Comparison of ENCODE assay signal across 1 fruit fly cellular context in the genomic region with DNA sequence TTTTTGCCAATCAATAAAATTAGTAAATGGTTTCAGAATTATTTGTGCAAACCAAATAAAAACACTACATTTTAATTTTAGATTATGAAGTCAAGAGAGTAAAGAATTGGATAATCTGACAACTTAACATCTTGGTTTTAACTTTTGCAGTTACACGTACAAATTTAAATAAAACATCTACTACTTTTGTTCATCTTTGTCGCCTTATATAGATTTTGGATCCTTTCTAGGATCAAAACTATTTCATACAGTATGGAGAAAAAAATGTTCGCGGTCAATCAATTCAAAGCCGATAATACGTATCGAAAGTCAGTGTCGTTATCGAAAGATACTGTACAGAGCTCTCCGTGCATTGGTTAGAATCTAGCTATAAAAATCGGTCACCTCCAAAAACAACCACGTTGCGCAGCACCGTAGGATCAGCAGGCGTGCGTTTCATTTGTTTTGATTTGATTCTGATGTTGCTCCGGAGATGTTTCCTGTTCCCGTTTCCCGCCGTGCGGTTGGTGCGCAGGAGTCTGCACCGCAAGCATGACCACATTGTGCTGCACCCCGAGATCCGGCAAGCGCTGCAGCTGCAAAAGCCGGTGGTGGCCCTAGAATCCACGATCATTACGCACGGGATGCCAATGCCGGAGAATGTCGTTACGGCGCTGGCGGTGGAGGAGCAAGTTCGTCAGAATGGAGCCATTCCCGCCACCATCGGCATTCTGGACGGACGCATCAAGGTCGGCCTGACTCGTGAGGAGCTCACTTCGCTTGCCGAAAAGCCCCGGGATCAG.
TF ChIP-seq lines count a peak whose summit lies in the region.

TSS of gene uncNacbeta (minus strand) at position 51 of the 782 bp plus-strand sequence.
TSS of gene CG2794 (plus strand) at position 395 of the 782 bp plus-strand sequence.

TF ChIP-seq in whole organism, embryonic, 481 proteins besides CTCF, POLR2A, EP300 and RAD21 (continued from another document):
- TF ChIP-seq nerfin-2 (GFP tag; IDR thresholded peaks at IDR 0.05; lab: Robert Waterston, UW; ENCODE audit: partially characterized antibody) (peak; percentile 73), Dll (GFP tag; IDR thresholded peaks at IDR 0.05; lab: Robert Waterston, UW; ENCODE audit: partially characterized antibody) (peak; percentile 73), croc (GFP tag; conservative IDR thresholded peaks at IDR 0.05; lab: Robert Waterston, UW) (no peak), CG9797 (GFP tag; optimal IDR thresholded peaks at IDR 0.05; lab: Kevin White, UChicago) (peak; percentile 10), CG31224 (GFP tag; IDR thresholded peaks at IDR 0.05; lab: Robert Waterston, UW) (0 out of 2 replicates have a peak, but pooled peaks have one; percentile 21)
